Worm (Caenorhabditis elegans) whole organism, L1 larva: ENCODE measurements around the gene Y66D12A.10.

Experiments used
- C04F5.9 ChIP-seq: sonication (generic microtip); optimal IDR thresholded peaks from 2 replicates; lab custom pipeline; 2016; ENCODE audit warnings: missing genetic modification characterization, missing compliant biosample characterization
- C16A3.4 ChIP-seq: fragments of 150-350 bp; optimal IDR thresholded peaks from 2 replicates; lab custom pipeline; 2014; ENCODE audit warnings: missing biosample characterization, missing genetic modification characterization
- F16B12.6 ChIP-seq: fragments of 150-350 bp; optimal IDR thresholded peaks from 2 replicates; lab custom pipeline; 2014; ENCODE audit warnings: missing biosample characterization, missing genetic modification characterization
- aha-1 ChIP-seq: fragments of 150-350 bp; optimal IDR thresholded peaks from 2 replicates; lab custom pipeline; 2014; ENCODE audit warnings: missing biosample characterization, missing genetic modification characterization
- blmp-1 ChIP-seq: fragments of 150-350 bp; optimal IDR thresholded peaks from 2 replicates; lab custom pipeline; 2014; ENCODE audit warnings: missing biosample characterization, missing genetic modification characterization
- ces-1 ChIP-seq: fragments of 150-350 bp; optimal IDR thresholded peaks from 2 replicates; lab custom pipeline; 2014; ENCODE audit warnings: missing biosample characterization, missing genetic modification reagents, missing genetic modification characterization
- dpl-1 ChIP-seq, 3 experiments: fragments of 150-350 bp in 2 of 3; sonication (generic microtip) in 1 of 3; optimal IDR thresholded peaks; 2 replicates each; lab custom pipeline; 2014 to 2017; ENCODE audit warnings: missing biosample characterization in 3 of 3, missing genetic modification characterization in 3 of 3, missing genetic modification reagents in 3 of 3
- dsc-1 ChIP-seq: sonication (generic microtip); optimal IDR thresholded peaks from 2 replicates; lab custom pipeline; 2016; ENCODE audit warnings: mild to moderate bottlenecking, missing genetic modification characterization, missing compliant biosample characterization
- efl-1 ChIP-seq, 4 experiments: fragments of 150-350 bp; optimal IDR thresholded peaks in 3 of 4; peaks in 1 of 4; 1 replicate in 1 of 4; 2 replicates in 3 of 4; lab custom pipeline; 2014; ENCODE audit warnings: missing biosample characterization in 2 of 4, missing genetic modification characterization in 2 of 4, missing genetic modification reagents in 2 of 4
- elt-3 ChIP-seq, 6 experiments: fragments of 150-350 bp in 1 of 6; sonication (generic microtip); optimal IDR thresholded peaks; 2 replicates each; lab custom pipeline; 2017 to 2018; ENCODE audit warnings: missing biosample characterization in 6 of 6, missing genetic modification characterization in 6 of 6, inconsistent platforms in 1 of 6
- ets-5 ChIP-seq: fragments of 200-800 bp; sonication (Bioruptor generic); IDR thresholded peaks from 2 replicates; pipeline ENCODE4 v1.3.6; 2022; ENCODE audit warnings: missing genetic modification characterization, missing compliant biosample characterization
- fkh-8 ChIP-seq: sonication (generic microtip); optimal IDR thresholded peaks from 2 replicates; lab custom pipeline; 2016; ENCODE audit warnings: mild to moderate bottlenecking, missing genetic modification characterization, missing compliant biosample characterization
- grh-1 ChIP-seq: fragments of 200-800 bp; sonication (Bioruptor generic); IDR thresholded peaks from 2 replicates; pipeline ENCODE4 v1.3.6; 2022; ENCODE audit warnings: missing genetic modification reagents, missing genetic modification characterization, missing compliant biosample characterization
- hlh-17 ChIP-seq: fragments of 200-800 bp; sonication (Bioruptor generic); optimal IDR thresholded peaks from 2 replicates; lab custom pipeline; 2018; ENCODE audit warnings: missing genetic modification characterization, mild to moderate bottlenecking, missing compliant biosample characterization, moderate library complexity, borderline replicate concordance
- hlh-4 ChIP-seq: sonication (generic microtip); optimal IDR thresholded peaks from 2 replicates; lab custom pipeline; 2016; ENCODE audit warnings: mild to moderate bottlenecking, missing genetic modification characterization, missing compliant biosample characterization
- irx-1 ChIP-seq: sonication (generic microtip); optimal IDR thresholded peaks from 2 replicates; lab custom pipeline; 2016; ENCODE audit warnings: missing genetic modification characterization, missing compliant biosample characterization
- lin-14 ChIP-seq: fragments of 200-800 bp; sonication (Bioruptor generic); optimal IDR thresholded peaks from 2 replicates; lab custom pipeline; 2018; ENCODE audit warnings: mild to moderate bottlenecking, missing genetic modification characterization, moderate library complexity, missing compliant biosample characterization
- lin-35 ChIP-seq, 2 experiments: fragments of 150-350 bp; optimal IDR thresholded peaks; 2 replicates each; lab custom pipeline; 2014; ENCODE audit warnings: missing biosample characterization in 2 of 2, missing genetic modification characterization in 2 of 2, missing genetic modification reagents in 2 of 2
- lsy-2 ChIP-seq, 2 experiments: fragments of 150-350 bp; optimal IDR thresholded peaks; 2 replicates each; lab custom pipeline; 2014; ENCODE audit warnings: missing biosample characterization in 2 of 2, missing genetic modification characterization in 2 of 2
- mab-9 ChIP-seq: fragments of 200-800 bp; sonication (Bioruptor generic); IDR thresholded peaks from 2 replicates; pipeline ENCODE4 v1.3.6; 2022; ENCODE audit warnings: missing genetic modification reagents, missing genetic modification characterization, missing compliant biosample characterization
- mef-2 ChIP-seq: fragments of 150-350 bp; optimal IDR thresholded peaks from 2 replicates; lab custom pipeline; 2014; ENCODE audit warnings: missing biosample characterization, missing genetic modification characterization
- mep-1 ChIP-seq: fragments of 150-350 bp; optimal IDR thresholded peaks from 2 replicates; lab custom pipeline; 2014; ENCODE audit warnings: missing biosample characterization, missing genetic modification characterization
- nhr-12 ChIP-seq: sonication (generic microtip); optimal IDR thresholded peaks from 2 replicates; lab custom pipeline; 2017; ENCODE audit warnings: missing biosample characterization, missing genetic modification characterization
- nhr-237 ChIP-seq: fragments of 150-350 bp; optimal IDR thresholded peaks from 2 replicates; lab custom pipeline; 2014; ENCODE audit warnings: missing biosample characterization, missing genetic modification characterization
- nhr-28 ChIP-seq: fragments of 150-350 bp; optimal IDR thresholded peaks from 2 replicates; lab custom pipeline; 2014; ENCODE audit warnings: missing biosample characterization, missing genetic modification characterization
- nhr-71 ChIP-seq: sonication (generic microtip); optimal IDR thresholded peaks from 2 replicates; lab custom pipeline; 2016; ENCODE audit warnings: mild to moderate bottlenecking, missing genetic modification characterization, moderate library complexity, missing compliant biosample characterization
- nhr-76 ChIP-seq: sonication (generic microtip); optimal IDR thresholded peaks from 2 replicates; lab custom pipeline; 2017; ENCODE audit warnings: missing biosample characterization, missing genetic modification characterization
- nhr-77 ChIP-seq: fragments of 150-350 bp; optimal IDR thresholded peaks from 2 replicates; lab custom pipeline; 2014; ENCODE audit warnings: missing biosample characterization, missing genetic modification characterization
- nhr-90 ChIP-seq: sonication (generic microtip); optimal IDR thresholded peaks from 2 replicates; lab custom pipeline; 2016; ENCODE audit warnings: mild to moderate bottlenecking, missing genetic modification characterization, missing compliant biosample characterization; ENCODE audit not compliant: poor library complexity
- pag-3 ChIP-seq: sonication (generic microtip); optimal IDR thresholded peaks from 2 replicates; lab custom pipeline; 2017; ENCODE audit warnings: missing genetic modification characterization, mild to moderate bottlenecking, missing compliant biosample characterization, antibody characterized with exemption, borderline replicate concordance; ENCODE audit not compliant: insufficient read depth
- pqm-1 ChIP-seq: sonication (generic microtip); optimal IDR thresholded peaks from 3 replicates; lab custom pipeline; 2017; ENCODE audit warnings: missing biosample characterization, missing genetic modification characterization
- rnt-1 ChIP-seq: sonication (generic microtip); optimal IDR thresholded peaks from 2 replicates; lab custom pipeline; 2016; ENCODE audit warnings: mild to moderate bottlenecking, missing genetic modification characterization, moderate library complexity, missing compliant biosample characterization
- sox-4 ChIP-seq: sonication (generic microtip); optimal IDR thresholded peaks from 2 replicates; lab custom pipeline; 2016; ENCODE audit warnings: missing genetic modification characterization, missing compliant biosample characterization
- tbx-2 ChIP-seq: sonication (generic microtip); optimal IDR thresholded peaks from 2 replicates; lab custom pipeline; 2016; ENCODE audit warnings: missing genetic modification characterization, missing compliant biosample characterization
- tlp-1 ChIP-seq: fragments of 150-350 bp; optimal IDR thresholded peaks from 2 replicates; lab custom pipeline; 2014; ENCODE audit warnings: missing biosample characterization, missing genetic modification characterization
- unc-30 ChIP-seq: sonication (generic microtip); optimal IDR thresholded peaks from 2 replicates; lab custom pipeline; 2017; ENCODE audit warnings: missing biosample characterization, missing genetic modification characterization
- unc-86 ChIP-seq: sonication (generic microtip); optimal IDR thresholded peaks from 2 replicates; lab custom pipeline; 2016; ENCODE audit warnings: missing genetic modification characterization, missing compliant biosample characterization
- vab-15 ChIP-seq: sonication (generic microtip); optimal IDR thresholded peaks from 2 replicates; lab custom pipeline; 2017; ENCODE audit warnings: missing genotype, mild to moderate bottlenecking, missing genetic modification characterization, missing compliant biosample characterization
- xbp-1 ChIP-seq: sonication (generic microtip); optimal IDR thresholded peaks from 2 replicates; lab custom pipeline; 2016; ENCODE audit warnings: missing genetic modification characterization, missing compliant biosample characterization
- ztf-11 ChIP-seq, 2 experiments: sonication (generic microtip); optimal IDR thresholded peaks; 2 replicates each; lab custom pipeline; 2016 to 2017; ENCODE audit warnings: missing genetic modification characterization in 2 of 2, missing biosample characterization in 1 of 2, missing compliant biosample characterization in 1 of 2

Y66D12A.10 gene

DNA sequence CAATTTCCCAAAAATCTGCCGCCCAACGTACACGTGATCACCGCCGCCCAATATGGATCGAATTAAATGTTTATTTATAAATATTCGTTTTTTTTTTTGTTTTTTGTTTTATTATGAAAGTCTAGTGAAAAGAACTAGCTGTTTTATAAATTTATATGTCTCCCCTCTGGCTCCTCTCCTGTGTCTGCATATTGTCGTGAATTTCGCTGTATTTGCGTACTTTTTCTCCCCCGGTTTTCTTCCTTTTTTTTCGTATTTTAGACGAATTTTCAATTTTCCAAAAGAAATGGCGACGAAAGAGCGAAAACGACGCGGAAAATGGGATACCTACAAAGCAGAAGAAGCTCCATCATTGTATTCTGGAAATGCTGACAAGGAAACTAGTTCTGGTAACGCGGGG, 39.3 kb upstream of the Y66D12A.10 start, which contains the start of gene xpb-1:
TSS of gene xpb-1 (plus strand) at position 262 of the 400 bp plus-strand sequence.
- TF ChIP-seq elt-3 (tag; optimal IDR thresholded peaks at IDR 0.05; lab: Kevin White, UChicago) (no peak), nhr-77 (no peak), tlp-1 (tag; lab: Kevin White, UChicago) (no peak), C04F5.9 (peak; percentile 5), xbp-1 (tag; lab: Kevin White, UChicago) (no peak), nhr-71 (no peak), hlh-4 (tag; lab: Kevin White, UChicago) (no peak), sox-4 (tag; lab: Kevin White, UChicago) (no peak), irx-1 (tag; lab: Kevin White, UChicago) (peak; percentile 6), aha-1 (tag; lab: Kevin White, UChicago) (no peak), hlh-17 (GFP tag; lab: Kevin White, UChicago) (no peak), efl-1 (optimal IDR thresholded peaks at IDR 0.05; lab: Kevin White, UChicago) (peak; percentile 32 to 59), efl-1 (GFP tag; optimal IDR thresholded peaks at IDR 0.05 in 1 of 2; lab: Kevin White, UChicago) (peak; percentile 65 to 94), lsy-2 (tag; optimal IDR thresholded peaks at IDR 0.05; lab: Kevin White, UChicago) (peak; percentile 33 to 56), tbx-2 (tag; lab: Kevin White, UChicago) (peak; percentile 1), grh-1 (GFP tag; lab: Robert Waterston, UW) (no peak), rnt-1 (no peak), lin-14 (GFP tag; lab: Kevin White, UChicago) (no peak), dpl-1 (GFP tag; optimal IDR thresholded peaks at IDR 0.05; lab: Kevin White, UChicago) (peak; percentile 21 to 60 (median 45)), mab-9 (no peak), nhr-90 (tag; lab: Kevin White, UChicago) (no peak), ztf-11 (tag; optimal IDR thresholded peaks at IDR 0.05; lab: Kevin White, UChicago) (no peak), nhr-76 (tag; lab: Kevin White, UChicago) (no peak), blmp-1 (tag; lab: Kevin White, UChicago) (peak; percentile 32), mef-2 (tag; lab: Kevin White, UChicago) (no peak), F16B12.6 (tag; lab: Kevin White, UChicago) (peak; percentile 83), nhr-28 (tag; lab: Kevin White, UChicago) (no peak), lin-35 (GFP tag; optimal IDR thresholded peaks at IDR 0.05; lab: Kevin White, UChicago) (peak; percentile 36 to 58), ces-1 (no peak), mep-1 (tag; lab: Kevin White, UChicago) (peak; percentile 39), C16A3.4 (tag; lab: Kevin White, UChicago) (peak; percentile 8), dsc-1 (tag; lab: Kevin White, UChicago) (peak; percentile 8)

ce11 chrIII:11534624-11535079, 31.0 kb upstream of the Y66D12A.10 start, which contains the start of gene nrps-1:
Gene nrps-1 (plus strand): TSS chrIII:11534674.
- TF ChIP-seq fkh-8 (tag; lab: Kevin White, UChicago) (no peak), grh-1 (GFP tag; lab: Robert Waterston, UW) (no peak), ztf-11 (tag; optimal IDR thresholded peaks at IDR 0.05; lab: Kevin White, UChicago) (no peak), mef-2 (tag; lab: Kevin White, UChicago) (no peak), pqm-1 (tag; lab: Kevin White, UChicago) (no peak), irx-1 (tag; lab: Kevin White, UChicago) (no peak), dsc-1 (tag; lab: Kevin White, UChicago) (no peak), nhr-12 (no peak), rnt-1 (no peak), unc-86 (tag; lab: Kevin White, UChicago) (no peak), mab-9 (no peak), efl-1 (optimal IDR thresholded peaks at IDR 0.05; lab: Kevin White, UChicago) (no peak), efl-1 (GFP tag; optimal IDR thresholded peaks at IDR 0.05 in 1 of 2; lab: Kevin White, UChicago) (no peak), ets-5 (GFP tag; lab: Robert Waterston, UW) (no peak), vab-15 (tag; lab: Kevin White, UChicago) (no peak), pag-3 (tag; lab: Kevin White, UChicago) (no peak), nhr-237 (tag; lab: Kevin White, UChicago) (no peak), dpl-1 (GFP tag; optimal IDR thresholded peaks at IDR 0.05; lab: Kevin White, UChicago) (no peak), unc-30 (tag; lab: Kevin White, UChicago) (no peak), nhr-76 (tag; lab: Kevin White, UChicago) (no peak)
